Worm (Caenorhabditis elegans): ENCODE results near the gene atic-1.

DNA sequence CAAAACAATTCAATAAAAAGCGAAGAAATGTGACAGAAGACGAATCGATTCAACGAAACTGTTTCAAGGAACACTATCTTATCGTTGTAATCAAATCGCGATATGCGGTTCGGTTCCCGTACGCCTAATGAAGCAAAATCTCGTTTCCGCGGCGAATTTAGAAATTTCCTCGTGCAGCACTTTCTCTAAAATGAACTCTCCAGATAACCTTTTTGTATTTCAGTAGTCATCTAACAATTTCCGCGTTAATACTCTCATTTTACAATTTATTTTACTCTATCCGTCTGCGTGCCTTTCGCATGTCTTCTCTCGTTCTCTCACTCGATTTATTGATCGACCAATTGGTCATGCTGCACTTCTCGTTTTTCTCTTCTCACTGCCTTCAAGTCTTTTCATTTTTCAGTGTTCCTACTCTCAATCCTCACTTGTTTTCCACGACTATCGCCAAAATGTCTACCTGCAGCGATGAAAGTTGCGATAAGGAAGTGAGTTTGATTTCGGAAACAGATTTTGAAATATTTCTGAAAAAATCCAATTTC lies 28.4 kb downstream of the atic-1 start, which contains the start of the genes npp-27 and ntl-4:
- no peak for TF ChIP-seq him-1 (tag; optimal IDR thresholded peaks at IDR 0.05)
- no peak for TF ChIP-seq dao-5 (tag; optimal IDR thresholded peaks at IDR 0.05)
